Fruit fly (Drosophila melanogaster): Measurements from ENCODE around the gene dl.

DNA sequence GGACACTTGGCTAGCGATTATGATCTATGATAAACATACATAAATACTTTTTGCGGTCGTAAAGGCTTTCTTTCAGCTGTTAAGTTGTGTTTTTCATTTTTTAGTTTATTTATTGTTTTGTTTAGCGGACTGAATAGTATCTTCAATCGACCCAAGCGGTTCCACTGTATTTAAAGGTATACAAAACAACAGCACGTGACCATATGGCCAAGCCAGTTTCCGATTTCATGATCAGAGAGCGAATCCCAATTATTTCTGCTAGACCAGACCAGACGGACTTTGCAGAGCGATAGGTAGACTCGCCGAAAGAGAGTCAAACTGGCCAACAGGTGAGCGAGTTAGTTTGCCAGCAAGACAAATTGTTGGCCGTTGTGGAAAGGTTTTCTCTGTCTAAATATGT lies 21.4 kb upstream of the dl start, which contains the start of gene Sgt:
- TF ChIP-seq CrebA (GFP tag; optimal IDR thresholded peaks at IDR 0.05; ENCODE audit: borderline replicate concordance) (no peak), rgr (GFP tag; optimal IDR thresholded peaks at IDR 0.05) (no peak), Hr78 (GFP tag; optimal IDR thresholded peaks at IDR 0.05) (no peak), dl (GFP tag; optimal IDR thresholded peaks at IDR 0.05; ENCODE audit: insufficient read depth in 1 of 2, partially characterized antibody in 2 of 2) (no peak), Myc (optimal IDR thresholded peaks at IDR 0.05) (no peak), woc (GFP tag; optimal IDR thresholded peaks at IDR 0.05) (no peak), Abd-B (GFP tag; optimal IDR thresholded peaks at IDR 0.05) (no peak), Dfd (GFP tag; optimal IDR thresholded peaks at IDR 0.05) (no peak), Rel (GFP tag; optimal IDR thresholded peaks at IDR 0.05) (no peak), Rel (tag; optimal IDR thresholded peaks at IDR 0.05) (no peak), GATAd (GFP tag; optimal IDR thresholded peaks at IDR 0.05) (no peak), jim (GFP tag; optimal IDR thresholded peaks at IDR 0.05) (no peak)
